Fruit fly (Drosophila melanogaster): ENCODE data around the gene kirre.

kirre gene

DNA sequence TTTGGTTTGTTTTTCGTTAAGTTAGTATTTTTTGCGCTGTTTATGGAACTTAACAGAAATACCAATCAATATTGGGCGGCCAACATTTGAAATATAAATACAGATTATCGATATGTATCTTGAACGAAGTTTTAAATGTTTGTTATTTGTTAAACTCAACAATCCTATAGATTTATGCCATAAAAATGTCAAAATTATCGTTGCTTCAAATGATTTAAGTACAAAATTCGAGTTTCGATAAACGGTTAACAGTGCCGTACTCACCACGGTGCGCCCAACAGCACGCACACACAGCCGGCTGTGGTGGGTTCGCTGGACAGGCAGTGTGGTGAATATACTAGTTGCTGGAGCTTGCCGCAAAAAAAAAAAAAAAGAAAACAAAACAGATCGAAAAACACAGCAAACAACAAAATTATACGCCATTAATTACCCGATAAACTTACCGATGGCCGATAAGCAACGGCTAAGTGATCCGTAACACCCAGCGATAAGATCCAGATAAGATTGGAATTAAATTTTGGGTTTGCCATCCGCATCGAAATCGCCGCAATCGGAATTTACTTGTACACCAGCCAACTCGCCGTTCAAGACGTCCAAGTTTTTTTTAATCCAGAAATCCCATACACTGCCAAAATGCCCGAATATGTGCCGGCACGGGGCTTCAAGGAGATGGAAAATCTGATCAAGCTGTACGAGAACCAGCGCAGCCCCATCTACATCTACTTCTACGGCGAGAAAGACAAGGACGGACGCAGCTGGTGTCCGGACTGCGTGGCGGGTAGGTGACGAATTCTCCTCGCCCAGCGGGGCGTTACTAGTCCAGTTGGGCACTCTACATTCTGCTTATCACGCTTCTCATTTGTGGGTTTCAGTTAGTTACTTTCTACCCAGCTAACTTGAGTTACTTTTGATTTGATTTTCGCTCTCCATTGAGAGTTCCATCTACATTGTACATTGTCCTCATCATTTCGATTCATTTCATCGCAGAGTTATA is 435.0 kb downstream of the kirre start, which contains the start of gene CG3939:
TSS of gene CG3939 (plus strand) at position 138 of the 994 bp plus-strand sequence.
- TF ChIP-seq Myc (optimal IDR thresholded peaks at IDR 0.05) (no peak), ttk (optimal IDR thresholded peaks at IDR 0.05) (no peak), psq (optimal IDR thresholded peaks at IDR 0.05) (no peak), h (optimal IDR thresholded peaks at IDR 0.05) (no peak), insv (optimal IDR thresholded peaks at IDR 0.05) (no peak), Sin3A (optimal IDR thresholded peaks at IDR 0.05) (no peak)

DNA sequence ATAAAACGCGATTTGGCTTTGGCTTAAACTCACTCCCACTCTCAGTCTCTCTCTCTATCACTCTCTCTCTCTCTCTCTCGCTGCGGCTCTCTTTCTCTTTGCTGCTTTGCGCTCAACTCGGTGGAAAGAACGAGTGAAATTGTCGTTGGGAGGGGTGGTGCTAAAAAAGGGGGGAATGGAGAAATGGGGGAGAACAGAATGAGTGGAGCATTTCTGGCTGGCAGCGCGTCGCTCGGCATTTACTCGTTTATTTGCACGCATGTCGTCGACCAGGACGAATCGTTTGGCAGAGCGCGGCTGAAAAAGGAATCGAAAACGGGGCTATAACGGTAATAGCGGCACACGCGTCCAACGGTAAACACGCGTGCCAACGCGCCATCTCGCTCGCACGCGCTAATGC is 436.0 kb downstream of the kirre start, which contains the start of gene dnc:
TSS of gene dnc (plus strand) at position 248 of the 400 bp plus-strand sequence.
- no peak for TF ChIP-seq insv (optimal IDR thresholded peaks at IDR 0.05)
- TF ChIP-seq Myc (optimal IDR thresholded peaks at IDR 0.05): no peak
